Fruit fly (Drosophila melanogaster) S2 (cell line): ENCODE results near the gene CG16798.

Experiments
- CG8478 ChIP-seq: fragments of >200 bp; optimal IDR thresholded peaks from 2 replicates; lab custom pipeline; 2018
- CTCF ChIP-seq, 2 experiments: fragments of >200 bp; optimal IDR thresholded peaks; 2 replicates each; lab custom pipeline; 2018

DNA sequence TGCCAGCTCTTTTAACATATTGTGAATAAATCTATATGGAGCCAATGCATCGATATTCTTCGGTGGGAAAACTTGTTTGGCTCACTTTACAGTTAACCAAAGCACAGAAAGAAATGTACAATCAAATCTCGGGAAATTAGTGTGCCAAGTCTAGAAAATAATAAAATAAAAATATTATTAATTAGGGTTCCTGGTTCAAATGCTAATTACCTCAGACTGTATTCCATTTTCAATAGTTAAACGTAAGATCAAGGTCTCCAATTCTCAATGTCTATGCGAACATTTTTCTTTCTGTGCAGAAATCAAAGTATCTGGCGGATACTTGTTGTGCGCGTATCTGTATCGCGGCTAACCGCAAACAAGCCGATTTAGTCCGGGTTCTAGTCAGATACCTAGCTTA is 47.2 kb downstream of the CG16798 start:
- TF ChIP-seq CG8478: no peak
- no peak for TF ChIP-seq CTCF (optimal IDR thresholded peaks at IDR 0.05; lab: Kevin White, UChicago)
